Fruit fly (Drosophila melanogaster) whole organism, embryonic: ENCODE data around the gene CG34384.

ENCODE experiments used
- CG10366 ChIP-seq: fragments of 200-800 bp; sonication (Bioruptor generic); IDR thresholded peaks from 2 replicates; pipeline ENCODE4 v1.3.6; 2022; ENCODE audit warnings: missing biosample characterization, missing genetic modification characterization
- CG11247 ChIP-seq: fragments of 200-800 bp; sonication (Bioruptor generic); IDR thresholded peaks from 2 replicates; pipeline ENCODE4 v1.3.6; 2022; ENCODE audit warnings: missing biosample characterization, missing genetic modification characterization
- CG13296 ChIP-seq: fragments of 200-800 bp; sonication (Bioruptor generic); optimal IDR thresholded peaks from 3 replicates; lab custom pipeline; 2018; ENCODE audit warnings: missing biosample characterization, mild to moderate bottlenecking, missing genetic modification characterization
- CG14050 ChIP-seq: fragments of 200-800 bp; sonication (Bioruptor generic); IDR thresholded peaks from 3 replicates; pipeline ENCODE4 v1.3.6; 2022; ENCODE audit warnings: missing biosample characterization, missing genetic modification characterization
- CG17568 ChIP-seq: fragments of 200-800 bp; sonication (Bioruptor generic); optimal IDR thresholded peaks from 2 replicates; lab custom pipeline; 2018; ENCODE audit warnings: missing biosample characterization, mild to moderate bottlenecking, missing genetic modification characterization, moderate library complexity
- CG1792 ChIP-seq: fragments of 200-800 bp; sonication (Bioruptor generic); optimal IDR thresholded peaks from 2 replicates; lab custom pipeline; 2016; ENCODE audit warnings: missing biosample characterization, missing genetic modification characterization
- CG18764 ChIP-seq: fragments of 200-800 bp; sonication (Bioruptor generic); optimal IDR thresholded peaks from 3 replicates; lab custom pipeline; 2016; ENCODE audit warnings: missing biosample characterization, missing genetic modification characterization
- CG31388 ChIP-seq: fragments of 200-800 bp; sonication (Bioruptor generic); optimal IDR thresholded peaks from 2 replicates; lab custom pipeline; 2016; ENCODE audit warnings: missing biosample characterization, missing genetic modification characterization
- CG4617 ChIP-seq: fragments of 200-800 bp; sonication (Bioruptor generic); optimal IDR thresholded peaks from 3 replicates; lab custom pipeline; 2016; ENCODE audit warnings: missing biosample characterization, missing genetic modification characterization, borderline replicate concordance
- CG7786 ChIP-seq: fragments of 200-800 bp; sonication (Bioruptor generic); optimal IDR thresholded peaks from 2 replicates; lab custom pipeline; 2016; ENCODE audit warnings: missing biosample characterization, missing genetic modification characterization
- CG7963 ChIP-seq: fragments of 200-800 bp; sonication (Bioruptor generic); IDR thresholded peaks from 3 replicates; pipeline ENCODE4 v1.3.6; 2022; ENCODE audit warnings: missing biosample characterization, missing genetic modification characterization; ENCODE audit not compliant: partially characterized antibody
- E2f2 ChIP-seq: fragments of 200-800 bp; sonication (Bioruptor generic); IDR thresholded peaks from 2 replicates; pipeline ENCODE4 v1.3.6; 2022; ENCODE audit warnings: missing biosample characterization, missing genetic modification characterization
- Ets97D ChIP-seq: fragments of 200-800 bp; sonication (Bioruptor generic); optimal IDR thresholded peaks from 3 replicates; lab custom pipeline; 2016; ENCODE audit warnings: missing biosample characterization, missing genetic modification characterization
- HmgD ChIP-seq: fragments of 200-800 bp; sonication (Bioruptor generic); optimal IDR thresholded peaks from 3 replicates; lab custom pipeline; 2016; ENCODE audit warnings: missing biosample characterization, missing genetic modification characterization
- Jarid2 ChIP-seq: fragments of 200-800 bp; sonication (Bioruptor generic); optimal IDR thresholded peaks from 3 replicates; lab custom pipeline; 2017; ENCODE audit warnings: mild to moderate bottlenecking, missing biosample characterization, missing genetic modification reagents, missing genetic modification characterization
- MBD-R2 ChIP-seq: fragments of 200-800 bp; sonication (Bioruptor generic); IDR thresholded peaks from 2 replicates; pipeline ENCODE4 v1.3.6; 2022; ENCODE audit warnings: missing biosample characterization, missing genetic modification characterization
- Med ChIP-seq: fragments of 200-800 bp; sonication (Bioruptor generic); peaks from one replicate; lab custom pipeline; 2016; ENCODE audit warnings: missing biosample characterization, missing genetic modification characterization, mild to moderate bottlenecking, inconsistent platforms, moderate library complexity
- Myb ChIP-seq: fragments of 200-800 bp; sonication (Bioruptor generic); optimal IDR thresholded peaks from 2 replicates; lab custom pipeline; 2016; ENCODE audit warnings: missing biosample characterization, missing genetic modification characterization
- Scr ChIP-seq: fragments of 200-800 bp; sonication (Bioruptor generic); IDR thresholded peaks from 2 replicates; pipeline ENCODE4 v1.3.6; 2022; ENCODE audit warnings: missing biosample characterization, missing genetic modification characterization; ENCODE audit not compliant: partially characterized antibody
- crol ChIP-seq: fragments of 200-800 bp; sonication (Bioruptor generic); IDR thresholded peaks from 2 replicates; pipeline ENCODE4 v1.3.6; 2022; ENCODE audit warnings: missing biosample characterization, missing genetic modification characterization
- fd64A ChIP-seq: fragments of 200-800 bp; sonication (Bioruptor generic); optimal IDR thresholded peaks from 3 replicates; lab custom pipeline; 2018; ENCODE audit warnings: missing biosample characterization, mild to moderate bottlenecking, missing genetic modification characterization
- ttk ChIP-seq: fragments of 200-800 bp; sonication (Bioruptor generic); IDR thresholded peaks from 2 replicates; pipeline ENCODE4 v2.1.2; 2022; ENCODE audit warnings: missing biosample characterization, missing genetic modification characterization

CG34384 gene

DNA sequence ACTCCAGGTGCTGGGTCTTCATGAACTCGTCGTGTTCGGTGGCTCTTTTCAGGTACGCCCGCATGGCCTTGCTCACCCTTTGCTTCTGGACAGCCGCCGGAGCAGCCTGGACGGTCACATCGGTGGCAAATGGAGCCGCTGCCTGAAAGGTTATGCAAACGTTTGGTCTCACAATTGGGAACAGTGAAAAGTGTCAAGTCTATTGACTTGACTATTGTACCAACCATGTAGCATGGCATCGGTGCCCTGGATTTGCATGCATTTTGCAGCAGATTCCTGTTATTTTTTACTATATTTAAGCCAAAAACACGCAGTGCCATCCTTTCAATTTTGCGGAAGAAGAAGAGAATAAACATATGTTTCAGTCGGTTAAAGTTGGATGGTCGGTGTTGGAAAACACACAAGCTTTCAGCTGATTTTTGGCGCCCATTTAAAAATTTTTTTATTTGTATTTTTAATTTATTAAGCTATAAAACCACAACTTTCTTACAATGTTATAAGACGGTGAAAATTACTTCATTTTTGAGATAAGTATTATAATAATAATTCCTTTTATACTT, 88.2 kb downstream of the CG34384 start, which contains the start of gene mRpS9 (continued):
- TF ChIP-seq Jarid2 (GFP tag; lab: Kevin White, UChicago): no peak
- TF ChIP-seq CG10366: no peak
- no peak for TF ChIP-seq CG1792 (GFP tag; lab: Kevin White, UChicago)
- TF ChIP-seq HmgD: no peak
- TF ChIP-seq CG7786 (GFP tag; lab: Kevin White, UChicago): no peak
- no peak for TF ChIP-seq CG14050 (GFP tag; lab: Robert Waterston, UW)
- no peak for TF ChIP-seq crol (GFP tag; lab: Robert Waterston, UW)
- TF ChIP-seq ttk: no peak
- TF ChIP-seq CG13296 (GFP tag; lab: Kevin White, UChicago): no peak
- peak; percentile 89 for TF ChIP-seq MBD-R2 (GFP tag; lab: Robert Waterston, UW)
- no peak for TF ChIP-seq Myb (GFP tag; lab: Kevin White, UChicago)
- no peak for TF ChIP-seq CG31388
- no peak for TF ChIP-seq CG7963 (GFP tag; lab: Robert Waterston, UW)
- TF ChIP-seq CG17568 (GFP tag; lab: Kevin White, UChicago): no peak
- TF ChIP-seq CG4617: peak; percentile 17
- TF ChIP-seq CG11247 (GFP tag; lab: Robert Waterston, UW): no peak
- no peak for TF ChIP-seq fd64A (GFP tag; lab: Kevin White, UChicago)
- TF ChIP-seq E2f2 (GFP tag; lab: Robert Waterston, UW): peak; percentile 91
- no peak for TF ChIP-seq CG18764 (GFP tag; lab: Kevin White, UChicago)
- TF ChIP-seq Ets97D (GFP tag; lab: Kevin White, UChicago): no peak
- TF ChIP-seq Med (GFP tag; lab: Kevin White, UChicago): peak; percentile 63
- TF ChIP-seq Scr (GFP tag; lab: Robert Waterston, UW): 0 out of 2 replicates have a peak, but pooled peaks have one; percentile 8
